Worm (Caenorhabditis elegans) whole organism, young adult: Measurements from ENCODE around the gene egl-18.

Source experiments
- F52B5.7 ChIP-seq: sonication (generic microtip); optimal IDR thresholded peaks from 2 replicates; lab custom pipeline; 2016; ENCODE audit warnings: mild to moderate bottlenecking, missing genetic modification characterization, missing compliant biosample characterization
- Y67H2A.10 ChIP-seq: fragments of 200-800 bp; sonication (Bioruptor generic); conservative IDR thresholded peaks from 2 replicates; pipeline ENCODE4 v1.3.6; 2022; ENCODE audit warnings: missing genetic modification reagents, missing genetic modification characterization, missing compliant biosample characterization
- Y95B8A.8 ChIP-seq: fragments of 200-800 bp; sonication (Bioruptor generic); IDR thresholded peaks from 2 replicates; pipeline ENCODE4 v1.3.6; 2022; ENCODE audit warnings: missing genetic modification reagents, missing genetic modification characterization, missing compliant biosample characterization
- ZK185.1 ChIP-seq: sonication (generic microtip); optimal IDR thresholded peaks from 2 replicates; lab custom pipeline; 2016; ENCODE audit warnings: mild to moderate bottlenecking, missing genetic modification characterization, missing compliant biosample characterization; ENCODE audit not compliant: poor library complexity, severe bottlenecking
- ama-1 ChIP-seq, 3 experiments: fragments of 150-350 bp in 1 of 3; sonication (generic microtip) in 2 of 3; optimal IDR thresholded peaks; 2 replicates each; lab custom pipeline; 2014 to 2018; ENCODE audit warnings: missing biosample characterization in 2 of 3, missing genetic modification characterization in 2 of 3, missing genetic modification reagents in 2 of 3
- aptf-3 ChIP-seq: fragments of 200-800 bp; sonication (Bioruptor generic); IDR thresholded peaks from 2 replicates; pipeline ENCODE4 v1.3.6; 2022; ENCODE audit warnings: missing genetic modification characterization, missing compliant biosample characterization
- athp-1 ChIP-seq: sonication (generic microtip); optimal IDR thresholded peaks from 2 replicates; lab custom pipeline; 2017; ENCODE audit warnings: mild to moderate bottlenecking, missing genetic modification characterization, missing compliant biosample characterization
- cebp-2 ChIP-seq: fragments of 200-800 bp; sonication (Bioruptor generic); IDR thresholded peaks from 2 replicates; pipeline ENCODE4 v1.3.6; 2022; ENCODE audit warnings: missing genetic modification characterization, missing compliant biosample characterization
- ceh-100 ChIP-seq: fragments of 200-800 bp; sonication (Bioruptor generic); IDR thresholded peaks from 2 replicates; pipeline ENCODE4 v1.3.6; 2022; ENCODE audit warnings: missing genetic modification reagents, missing genetic modification characterization, missing compliant biosample characterization
- ceh-27 ChIP-seq: fragments of 200-800 bp; sonication (Bioruptor generic); optimal IDR thresholded peaks from 2 replicates; lab custom pipeline; 2018; ENCODE audit warnings: mild to moderate bottlenecking, missing genetic modification characterization, moderate library complexity, missing compliant biosample characterization
- chd-7 ChIP-seq: sonication (generic microtip); optimal IDR thresholded peaks from 2 replicates; lab custom pipeline; 2016; ENCODE audit warnings: mild to moderate bottlenecking, missing genetic modification characterization, moderate library complexity, missing compliant biosample characterization
- dox-1 ChIP-seq: fragments of 200-800 bp; sonication (Bioruptor generic); IDR thresholded peaks from 2 replicates; pipeline ENCODE4 v1.3.6; 2022; ENCODE audit warnings: missing genetic modification reagents, missing genetic modification characterization, missing compliant biosample characterization
- egl-18 ChIP-seq: fragments of 200-800 bp; sonication (Bioruptor generic); IDR thresholded peaks from 2 replicates; pipeline ENCODE4 v1.3.6; 2022; ENCODE audit warnings: missing genetic modification reagents, missing genetic modification characterization, missing compliant biosample characterization
- egrh-3 ChIP-seq: fragments of 200-800 bp; sonication (Bioruptor generic); IDR thresholded peaks from 2 replicates; pipeline ENCODE4 v1.3.6; 2022; ENCODE audit warnings: missing genetic modification reagents, missing genetic modification characterization, missing compliant biosample characterization
- ekl-4 ChIP-seq: fragments of 200-800 bp; sonication (Bioruptor generic); IDR thresholded peaks from 2 replicates; pipeline ENCODE4 v1.3.6; 2022; ENCODE audit warnings: missing genetic modification reagents, missing genetic modification characterization, missing compliant biosample characterization
- him-1 ChIP-seq: sonication (generic microtip); optimal IDR thresholded peaks from 2 replicates; lab custom pipeline; 2016; ENCODE audit warnings: missing genotype, missing genetic modification reagents, missing genetic modification characterization, missing compliant biosample characterization
- hmg-1.2 ChIP-seq: fragments of 200-800 bp; sonication (Bioruptor generic); IDR thresholded peaks from 2 replicates; pipeline ENCODE4 v1.3.6; 2022; ENCODE audit warnings: missing genetic modification reagents, missing genetic modification characterization, missing compliant biosample characterization
- let-526 ChIP-seq: fragments of 200-800 bp; sonication (Bioruptor generic); IDR thresholded peaks from 2 replicates; pipeline ENCODE4 v1.3.6; 2022; ENCODE audit warnings: missing genetic modification reagents, missing genetic modification characterization, missing compliant biosample characterization
- lin-40 ChIP-seq: sonication (generic microtip); optimal IDR thresholded peaks from 2 replicates; lab custom pipeline; 2016; ENCODE audit warnings: missing genetic modification characterization, mild to moderate bottlenecking, missing compliant biosample characterization, missing genotype, missing genetic modification reagents
- mes-4 ChIP-seq: sonication (generic microtip); optimal IDR thresholded peaks from 2 replicates; lab custom pipeline; 2016; ENCODE audit warnings: missing genotype, missing genetic modification characterization, missing compliant biosample characterization
- nfyb-1 ChIP-seq: fragments of 200-800 bp; sonication (Bioruptor generic); IDR thresholded peaks from 2 replicates; pipeline ENCODE4 v1.3.6; 2022; ENCODE audit warnings: missing genetic modification reagents, missing genetic modification characterization, missing compliant biosample characterization
- nhr-120 ChIP-seq: fragments of 200-800 bp; sonication (Bioruptor generic); IDR thresholded peaks from 2 replicates; pipeline ENCODE4 v1.3.6; 2022; ENCODE audit warnings: missing genetic modification characterization, missing compliant biosample characterization
- snpc-1.1 ChIP-seq: sonication (generic microtip); optimal IDR thresholded peaks from 2 replicates; lab custom pipeline; 2017; ENCODE audit warnings: missing genetic modification characterization, mild to moderate bottlenecking, missing compliant biosample characterization, antibody characterized with exemption, moderate library complexity, missing genotype, missing genetic modification reagents; ENCODE audit not compliant: insufficient read depth
- tlf-1 ChIP-seq: fragments of 200-800 bp; sonication (Bioruptor generic); optimal IDR thresholded peaks from 2 replicates; lab custom pipeline; 2018; ENCODE audit warnings: mild to moderate bottlenecking, missing genetic modification characterization, missing compliant biosample characterization
- zfh-2 ChIP-seq: fragments of 200-800 bp; sonication (Bioruptor generic); conservative IDR thresholded peaks from 2 replicates; pipeline ENCODE4 v1.3.6; 2022; ENCODE audit warnings: missing genetic modification reagents, missing genetic modification characterization, missing compliant biosample characterization
- ztf-25 ChIP-seq: fragments of 200-800 bp; sonication (Bioruptor generic); IDR thresholded peaks from 2 replicates; pipeline ENCODE4 v1.3.6; 2022; ENCODE audit warnings: missing genetic modification reagents, missing genetic modification characterization, missing compliant biosample characterization

The egl-18 gene

ce11 chrIV:1892638-1893037 lies 9.5 kb upstream of the egl-18 start:
- no peak for TF ChIP-seq ceh-27 (GFP tag; lab: Kevin White, UChicago)
- TF ChIP-seq Y95B8A.8 (GFP tag; lab: Robert Waterston, UW): no peak
- TF ChIP-seq let-526 (GFP tag; lab: Robert Waterston, UW): no peak
- no peak for TF ChIP-seq ceh-100 (GFP tag; lab: Robert Waterston, UW)

DNA sequence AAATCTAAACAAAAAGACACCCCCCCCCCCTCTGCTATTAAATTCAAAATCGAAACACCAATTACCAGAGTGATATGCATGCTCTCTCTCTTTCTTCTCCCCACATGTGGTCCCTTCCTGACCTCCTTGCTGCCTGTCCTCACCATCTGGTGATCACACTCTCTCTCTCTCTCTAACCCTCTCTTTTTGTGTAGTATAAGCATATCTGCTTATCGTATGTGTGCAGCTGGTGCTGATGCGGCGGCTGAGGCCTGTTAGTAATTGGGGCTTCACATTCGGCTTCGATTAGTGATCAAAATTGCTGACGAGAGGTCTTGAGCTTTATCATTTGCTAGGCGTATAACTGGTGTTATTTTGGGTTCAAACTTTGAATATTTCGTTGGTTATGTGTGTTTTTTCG lies 7.1 kb upstream of the egl-18 start:
- no peak for TF ChIP-seq tlf-1 (GFP tag; lab: Kevin White, UChicago)
- TF ChIP-seq let-526 (GFP tag; lab: Robert Waterston, UW): no peak
- TF ChIP-seq lin-40 (tag; lab: Kevin White, UChicago): no peak
- no peak for TF ChIP-seq Y67H2A.10 (GFP tag; lab: Robert Waterston, UW)
- TF ChIP-seq ZK185.1 (tag; lab: Kevin White, UChicago): no peak
- no peak for TF ChIP-seq athp-1 (tag; lab: Kevin White, UChicago)
- no peak for TF ChIP-seq egl-18

DNA sequence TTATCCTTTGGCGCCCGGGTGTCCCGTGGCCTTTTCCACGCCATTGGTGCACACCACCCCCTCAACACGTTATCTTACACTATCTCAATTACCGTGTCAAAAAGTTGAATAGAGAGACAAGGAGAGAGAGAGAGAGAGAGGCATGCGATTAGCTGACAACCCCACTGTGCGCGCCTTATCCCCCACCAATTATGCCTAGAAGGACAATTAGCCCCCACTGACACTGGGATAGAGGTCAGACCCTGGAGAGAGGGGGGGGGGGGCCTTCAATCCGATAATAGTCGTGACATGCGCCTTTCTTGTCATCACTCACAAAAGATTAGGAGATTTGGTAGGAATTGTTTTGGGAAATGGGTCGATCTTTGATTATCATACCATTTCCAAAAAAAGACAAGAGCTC lies 6.0 kb upstream of the egl-18 start:
- TF ChIP-seq zfh-2 (GFP tag; lab: Robert Waterston, UW): peak; percentile 55
- no peak for TF ChIP-seq Y95B8A.8 (GFP tag; lab: Robert Waterston, UW)
- TF ChIP-seq ekl-4 (GFP tag; lab: Robert Waterston, UW): 0 out of 2 replicates have a peak, but pooled peaks have one; percentile 44

ce11 chrIV:1900971-1901370 lies 1.2 kb upstream of the egl-18 start:
- peak; percentile 12; the same call in 1 of the 2 replicates for TF ChIP-seq egrh-3 (GFP tag; lab: Robert Waterston, UW)
- no peak for TF ChIP-seq ama-1 (optimal IDR thresholded peaks at IDR 0.05; lab: Kevin White, UChicago)
- TF ChIP-seq ama-1 (GFP tag; optimal IDR thresholded peaks at IDR 0.05; lab: Kevin White, UChicago): no peak

ce11 chrIV:1904072-1904671 lies 2.0 kb downstream of the egl-18 start:
- peak; percentile 45; the same call in 1 of the 2 replicates for TF ChIP-seq hmg-1.2 (GFP tag; lab: Robert Waterston, UW)
- TF ChIP-seq zfh-2 (GFP tag; lab: Robert Waterston, UW): peak; percentile 82
- TF ChIP-seq snpc-1.1 (tag; lab: Kevin White, UChicago): no peak
- TF ChIP-seq him-1 (tag; lab: Kevin White, UChicago): no peak
- no peak for TF ChIP-seq lin-40 (tag; lab: Kevin White, UChicago)
- TF ChIP-seq aptf-3 (GFP tag; lab: Robert Waterston, UW): no peak
- peak; percentile 60; the same call in 1 of the 2 replicates for TF ChIP-seq egrh-3 (GFP tag; lab: Robert Waterston, UW)
- TF ChIP-seq nfyb-1: peak; percentile 98
- TF ChIP-seq F52B5.7 (tag; lab: Kevin White, UChicago): no peak
- TF ChIP-seq mes-4 (tag; lab: Kevin White, UChicago): no peak
- TF ChIP-seq, all 124 proteins: peak for 4

- TF ChIP-seq zfh-2 (GFP tag; lab: Robert Waterston, UW) (peak; percentile 76), dox-1 (peak; percentile 26; the same call in 1 of the 2 replicates), nhr-120 (GFP tag; lab: Robert Waterston, UW) (no peak), egrh-3 (GFP tag; lab: Robert Waterston, UW) (peak; percentile 10; the same call in 1 of the 2 replicates)
Observed at ce11 chrIV:1905250-1905649, 3.1 kb downstream of the egl-18 start.

- 0 out of 2 replicates have a peak, but pooled peaks have one; percentile 49 for TF ChIP-seq ztf-25 (GFP tag; lab: Robert Waterston, UW)
- peak; percentile 1 for TF ChIP-seq chd-7
- TF ChIP-seq cebp-2 (GFP tag; lab: Robert Waterston, UW): no peak
- peak; percentile 80 for TF ChIP-seq zfh-2 (GFP tag; lab: Robert Waterston, UW)
- TF ChIP-seq ekl-4 (GFP tag; lab: Robert Waterston, UW): 0 out of 2 replicates have a peak, but pooled peaks have one; percentile 35
Observed at ce11 chrIV:1906697-1907096, 4.6 kb downstream of the egl-18 start.
